Fruit fly (Drosophila melanogaster) whole organism, adult: ENCODE results near the gene CG15414.

Source experiments
- Clk ChIP-seq: fragments of 200-800 bp; sonication (Bioruptor generic); optimal IDR thresholded peaks from 2 replicates; lab custom pipeline; 2017; ENCODE audit warnings: missing biosample characterization, missing genetic modification characterization
- Hr96 ChIP-seq: fragments of 200-800 bp; sonication (Bioruptor generic); optimal IDR thresholded peaks from 2 replicates; lab custom pipeline; 2016; ENCODE audit warnings: missing biosample characterization, missing genetic modification characterization
- kay ChIP-seq: fragments of 200-800 bp; sonication (Bioruptor generic); peaks from one replicate; lab custom pipeline; 2016; ENCODE audit warnings: missing biosample characterization, missing genetic modification characterization, borderline replicate concordance

DNA sequence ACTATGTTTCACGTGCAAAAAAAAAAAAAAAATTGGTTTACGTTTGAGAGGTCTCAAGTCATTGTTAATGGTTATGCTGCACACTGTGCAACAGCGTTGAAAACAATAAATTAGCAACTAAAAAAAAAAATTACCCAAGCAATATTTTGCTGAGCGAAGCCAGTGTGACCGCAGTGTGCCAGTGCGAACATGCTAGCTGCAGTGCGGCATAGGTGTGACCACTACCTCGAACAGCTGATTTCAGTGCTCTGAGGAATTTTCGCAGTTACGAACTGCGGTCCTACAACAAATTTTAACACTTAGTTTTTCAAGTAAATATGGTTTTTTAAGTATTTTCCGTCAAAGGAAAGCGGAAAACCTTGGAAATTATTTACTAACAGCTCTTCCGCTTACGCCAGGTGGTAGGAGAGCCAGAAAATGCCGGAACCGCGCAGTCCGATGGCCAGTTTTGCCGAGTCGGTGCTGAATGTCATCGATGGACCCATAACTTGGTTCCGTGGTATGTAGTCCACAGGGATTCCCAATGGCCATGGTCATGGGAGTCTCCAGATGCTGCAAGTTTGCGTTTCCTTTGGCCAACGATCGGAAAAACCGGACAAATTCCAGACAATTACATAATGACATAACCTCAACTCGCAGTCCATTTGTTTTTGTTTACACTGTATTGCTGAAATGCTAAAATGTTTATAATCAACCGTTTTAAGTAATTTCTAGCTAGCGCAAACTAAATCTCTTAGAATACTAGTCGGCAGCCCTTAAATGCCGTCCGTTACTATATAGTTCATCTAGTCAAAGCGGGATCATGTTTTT, 24.7 kb downstream of the CG15414 start, which contains the start of the genes msl-2 and ND-PDSW:
- TF ChIP-seq kay (GFP tag; lab: Kevin White, UChicago) = no peak
- no peak for TF ChIP-seq Clk (GFP tag; lab: Kevin White, UChicago)
- TF ChIP-seq Hr96 (GFP tag; lab: Kevin White, UChicago) = no peak
